ENCODE assay signal across 1 fruit fly cellular context in the genomic region with DNA sequence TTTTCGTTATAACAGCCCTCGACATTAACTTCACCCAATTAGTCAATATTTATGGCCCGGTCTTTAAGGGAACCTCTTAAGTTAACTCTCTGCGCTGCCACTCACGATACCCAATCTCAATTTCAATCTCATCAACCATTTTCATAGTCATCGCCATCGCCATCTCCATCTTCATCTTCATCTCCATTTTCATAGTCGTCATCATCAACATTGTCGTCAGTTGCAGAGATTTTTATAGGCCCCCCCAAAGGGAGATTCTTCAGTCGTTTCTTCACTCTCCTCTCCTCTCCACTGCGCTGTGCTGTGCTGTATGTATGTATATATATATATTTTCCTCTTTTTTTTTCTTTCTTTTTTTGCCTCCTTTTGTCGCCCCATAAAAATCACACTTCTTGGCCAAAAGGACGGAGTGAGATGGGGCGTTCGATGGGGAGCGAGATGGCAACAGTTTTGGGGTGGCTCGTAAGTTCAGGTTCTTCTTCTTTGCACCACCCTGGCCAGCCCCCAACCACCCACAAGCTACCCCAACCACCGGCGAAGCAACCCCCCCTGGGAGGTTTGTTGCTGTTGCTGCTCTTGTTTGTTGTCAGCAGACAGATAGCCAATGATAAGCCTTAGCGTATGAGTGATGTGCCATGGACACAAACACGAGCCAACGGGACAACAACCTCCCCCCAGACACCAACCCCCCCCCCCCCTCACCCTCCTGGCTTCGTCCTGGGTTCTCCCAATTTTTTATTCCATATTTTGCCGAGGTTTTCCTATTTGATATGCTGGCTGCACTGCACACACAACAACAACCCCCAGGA.
TF ChIP-seq lines count a peak whose summit lies in the region.

No protein-coding gene starts in this region.

TF ChIP-seq in whole organism, embryonic, 481 proteins besides CTCF, POLR2A, EP300 and RAD21 (continued from another document):
- TF ChIP-seq CG2199 (GFP tag; IDR thresholded peaks at IDR 0.05; lab: Robert Waterston, UW), result no peak
- TF ChIP-seq Deaf1 (tag; optimal IDR thresholded peaks at IDR 0.05; lab: Kevin White, UChicago), result peak; percentile 41
- TF ChIP-seq CG4282 (GFP tag; optimal IDR thresholded peaks at IDR 0.05; lab: Kevin White, UChicago), result no peak
- TF ChIP-seq Oli (tag; optimal IDR thresholded peaks at IDR 0.05; lab: Kevin White, UChicago), result no peak
- TF ChIP-seq cg (GFP tag; optimal IDR thresholded peaks at IDR 0.05; lab: Kevin White, UChicago), result no peak
- TF ChIP-seq repo (GFP tag; optimal IDR thresholded peaks at IDR 0.05; lab: Kevin White, UChicago), result no peak
- TF ChIP-seq sens (GFP tag; lab: Kevin White, UChicago), result no peak
- no peak for TF ChIP-seq CG33213 (GFP tag; optimal IDR thresholded peaks at IDR 0.05; lab: Kevin White, UChicago)
- no peak for TF ChIP-seq CG12236 (GFP tag; optimal IDR thresholded peaks at IDR 0.05; lab: Kevin White, UChicago)
- TF ChIP-seq Antp (GFP tag; optimal IDR thresholded peaks at IDR 0.05; lab: Kevin White, UChicago), result no peak
- TF ChIP-seq Adf1 (GFP tag; IDR thresholded peaks at IDR 0.05; lab: Robert Waterston, UW), result peak; percentile 43; the same call in 1 of the 2 replicates
- peak; percentile 61 for TF ChIP-seq crol (GFP tag; IDR thresholded peaks at IDR 0.05; lab: Robert Waterston, UW)
